Fruit fly (Drosophila melanogaster): ENCODE data around the gene Pde6.

dm6 chr3R:14478438-14479033, 79.6 kb downstream of the Pde6 start:
- TF ChIP-seq tj (GFP tag; optimal IDR thresholded peaks at IDR 0.05) (no peak), CG7045 (GFP tag; optimal IDR thresholded peaks at IDR 0.05) (no peak), CG5204 (GFP tag; optimal IDR thresholded peaks at IDR 0.05) (no peak), CG14711 (tag; optimal IDR thresholded peaks at IDR 0.05) (peak; percentile 24)
